Fruit fly (Drosophila melanogaster) whole organism, embryonic: Measurements from ENCODE around the gene CG11279.

Source experiments
- CG10147 ChIP-seq: fragments of 200-800 bp; sonication (Bioruptor generic); optimal IDR thresholded peaks from 2 replicates; lab custom pipeline; 2019; ENCODE audit warnings: missing biosample characterization, mild to moderate bottlenecking, missing genetic modification characterization, moderate library complexity
- CG1024 ChIP-seq: fragments of 200-800 bp; sonication (Bioruptor generic); IDR thresholded peaks from 2 replicates; pipeline ENCODE4 v1.3.6; 2022; ENCODE audit warnings: missing biosample characterization, missing genetic modification characterization
- CG11085 ChIP-seq: fragments of 200-800 bp; sonication (Bioruptor generic); IDR thresholded peaks from 2 replicates; pipeline ENCODE4 v1.3.6; 2022; ENCODE audit warnings: missing biosample characterization, missing genetic modification characterization
- CG11695 ChIP-seq: fragments of 200-800 bp; sonication (Bioruptor generic); IDR thresholded peaks from 3 replicates; pipeline ENCODE4 v1.3.6; 2022; ENCODE audit warnings: missing biosample characterization, missing genetic modification characterization
- CG12104 ChIP-seq: fragments of 200-800 bp; sonication (Bioruptor generic); optimal IDR thresholded peaks from 3 replicates; lab custom pipeline; 2016; ENCODE audit warnings: missing biosample characterization, missing genetic modification characterization
- CG12744 ChIP-seq: fragments of 200-800 bp; sonication (Bioruptor generic); optimal IDR thresholded peaks from 2 replicates; lab custom pipeline; 2016; ENCODE audit warnings: missing biosample characterization, missing genetic modification characterization
- CG13624 ChIP-seq: fragments of 200-800 bp; sonication (Bioruptor generic); optimal IDR thresholded peaks from 2 replicates; lab custom pipeline; 2016; ENCODE audit warnings: missing biosample characterization, missing genetic modification characterization
- CG14710 ChIP-seq: fragments of 200-800 bp; sonication (Bioruptor generic); optimal IDR thresholded peaks from 3 replicates; lab custom pipeline; 2019; ENCODE audit warnings: missing biosample characterization, mild to moderate bottlenecking, missing genetic modification characterization, moderate library complexity
- CG15073 ChIP-seq: fragments of 200-800 bp; sonication (Bioruptor generic); optimal IDR thresholded peaks from 2 replicates; lab custom pipeline; 2016; ENCODE audit warnings: missing biosample characterization, missing genetic modification characterization
- CG1529 ChIP-seq: fragments of 200-800 bp; sonication (Bioruptor generic); optimal IDR thresholded peaks from 3 replicates; lab custom pipeline; 2018; ENCODE audit warnings: missing biosample characterization, missing genetic modification characterization
- CG15601 ChIP-seq: fragments of 200-800 bp; sonication (Bioruptor generic); optimal IDR thresholded peaks from 3 replicates; lab custom pipeline; 2019; ENCODE audit warnings: missing biosample characterization, mild to moderate bottlenecking, missing genetic modification characterization, moderate library complexity
- CG1603 ChIP-seq: fragments of 200-800 bp; sonication (Bioruptor generic); optimal IDR thresholded peaks from 2 replicates; lab custom pipeline; 2019; ENCODE audit warnings: missing biosample characterization, mild to moderate bottlenecking, missing genetic modification characterization, moderate library complexity
- CG16779 ChIP-seq: fragments of 200-800 bp; sonication (Bioruptor generic); IDR thresholded peaks from 2 replicates; pipeline ENCODE4 v1.3.6; 2022; ENCODE audit warnings: missing biosample characterization, missing genetic modification characterization
- CG17568 ChIP-seq: fragments of 200-800 bp; sonication (Bioruptor generic); optimal IDR thresholded peaks from 2 replicates; lab custom pipeline; 2018; ENCODE audit warnings: missing biosample characterization, mild to moderate bottlenecking, missing genetic modification characterization, moderate library complexity
- CG17802 ChIP-seq: fragments of 200-800 bp; sonication (Bioruptor generic); optimal IDR thresholded peaks from 2 replicates; lab custom pipeline; 2018; ENCODE audit warnings: missing biosample characterization, mild to moderate bottlenecking, missing genetic modification characterization, moderate library complexity
- CG2129 ChIP-seq: fragments of 200-800 bp; sonication (Bioruptor generic); IDR thresholded peaks from 2 replicates; pipeline ENCODE4 v1.3.6; 2022; ENCODE audit warnings: missing biosample characterization, missing genetic modification characterization; ENCODE audit not compliant: partially characterized antibody
- CG2712 ChIP-seq: fragments of 200-800 bp; optimal IDR thresholded peaks from 3 replicates; lab custom pipeline; 2019; ENCODE audit warnings: missing biosample characterization, mild to moderate bottlenecking, missing genetic modification characterization, moderate library complexity
- CG31224 ChIP-seq: fragments of 200-800 bp; sonication (Bioruptor generic); IDR thresholded peaks from 2 replicates; pipeline ENCODE4 v1.3.6; 2022; ENCODE audit warnings: missing biosample characterization, missing genetic modification characterization
- CG3847 ChIP-seq: fragments of 200-800 bp; sonication (Bioruptor generic); IDR thresholded peaks from 2 replicates; pipeline ENCODE4 v1.3.6; 2022; ENCODE audit warnings: missing biosample characterization, missing genetic modification characterization
- CG8388 ChIP-seq: fragments of 200-800 bp; sonication (Bioruptor generic); optimal IDR thresholded peaks from 2 replicates; lab custom pipeline; 2019; ENCODE audit warnings: missing biosample characterization, mild to moderate bottlenecking, missing genetic modification characterization, moderate library complexity
- CG8944 ChIP-seq: fragments of 200-800 bp; sonication (Bioruptor generic); optimal IDR thresholded peaks from 3 replicates; lab custom pipeline; 2016; ENCODE audit warnings: missing biosample characterization, missing genetic modification characterization
- CG9797 ChIP-seq: fragments of 200-800 bp; sonication (Bioruptor generic); optimal IDR thresholded peaks from 3 replicates; lab custom pipeline; 2018; ENCODE audit warnings: missing biosample characterization, mild to moderate bottlenecking, missing genetic modification characterization
- CG9817 ChIP-seq: fragments of 200-800 bp; sonication (Bioruptor generic); optimal IDR thresholded peaks from 2 replicates; lab custom pipeline; 2018; ENCODE audit warnings: missing biosample characterization, mild to moderate bottlenecking, missing genetic modification characterization, moderate library complexity
- D19A ChIP-seq: fragments of 200-800 bp; optimal IDR thresholded peaks from 3 replicates; lab custom pipeline; 2019; ENCODE audit warnings: missing biosample characterization, mild to moderate bottlenecking, missing genetic modification characterization, moderate library complexity
- Dip2 ChIP-seq: fragments of 200-800 bp; sonication (Bioruptor generic); IDR thresholded peaks from 2 replicates; pipeline ENCODE4 v1.3.6; 2022; ENCODE audit warnings: missing biosample characterization, missing genetic modification characterization
- Dref ChIP-seq: fragments of 200-800 bp; sonication (Bioruptor generic); IDR thresholded peaks from 2 replicates; pipeline ENCODE4 v1.3.6; 2022; ENCODE audit warnings: missing biosample characterization, missing genetic modification characterization
- E2f1 ChIP-seq: fragments of 200-800 bp; sonication (Bioruptor generic); IDR thresholded peaks from 2 replicates; pipeline ENCODE4 v1.3.6; 2022; ENCODE audit warnings: missing biosample characterization, missing genetic modification characterization
- HLH3B ChIP-seq: fragments of 200-800 bp; sonication (Bioruptor generic); IDR thresholded peaks from 2 replicates; pipeline ENCODE4 v1.3.6; 2022; ENCODE audit warnings: missing biosample characterization, missing genetic modification characterization
- Hmx ChIP-seq: fragments of 200-800 bp; sonication (Bioruptor generic); optimal IDR thresholded peaks from 2 replicates; lab custom pipeline; 2016; ENCODE audit warnings: missing biosample characterization, missing genetic modification characterization
- MTF-1 ChIP-seq: fragments of 200-800 bp; sonication (Bioruptor generic); optimal IDR thresholded peaks from 2 replicates; lab custom pipeline; 2018; ENCODE audit warnings: missing biosample characterization, mild to moderate bottlenecking, missing genetic modification characterization, borderline replicate concordance
- Med ChIP-seq: fragments of 200-800 bp; sonication (Bioruptor generic); peaks from one replicate; lab custom pipeline; 2016; ENCODE audit warnings: missing biosample characterization, missing genetic modification characterization, mild to moderate bottlenecking, inconsistent platforms, moderate library complexity
- Nf-YC ChIP-seq: fragments of 200-800 bp; optimal IDR thresholded peaks from 3 replicates; lab custom pipeline; 2019; ENCODE audit warnings: missing biosample characterization, mild to moderate bottlenecking, missing genetic modification characterization, moderate library complexity
- Ptx1 ChIP-seq: fragments of 200-800 bp; sonication (Bioruptor generic); IDR thresholded peaks from 2 replicates; pipeline ENCODE4 v1.3.6; 2022; ENCODE audit warnings: missing biosample characterization, missing genetic modification characterization
- Ravus ChIP-seq: fragments of 200-800 bp; sonication (Bioruptor generic); IDR thresholded peaks from 2 replicates; pipeline ENCODE4 v1.3.6; 2022; ENCODE audit warnings: missing biosample characterization, missing genetic modification characterization
- al ChIP-seq: fragments of 200-800 bp; sonication (Bioruptor generic); IDR thresholded peaks from 2 replicates; pipeline ENCODE4 v1.3.6; 2022; ENCODE audit warnings: missing biosample characterization, missing genetic modification characterization
- bowl ChIP-seq: fragments of 200-800 bp; sonication (Bioruptor generic); IDR thresholded peaks from 2 replicates; pipeline ENCODE4 v1.3.6; 2022; ENCODE audit warnings: missing biosample characterization, missing genetic modification characterization
- chif ChIP-seq, 2 experiments: fragments of 200-800 bp; sonication (Bioruptor generic); optimal IDR thresholded peaks; 3 replicates each; lab custom pipeline; 2016; ENCODE audit warnings: missing biosample characterization in 2 of 2, missing genetic modification characterization in 2 of 2
- chm ChIP-seq: fragments of 200-800 bp; sonication (Bioruptor generic); IDR thresholded peaks from 2 replicates; pipeline ENCODE4 v1.3.6; 2022; ENCODE audit warnings: missing biosample characterization, missing genetic modification characterization
- disco-r ChIP-seq: fragments of 200-800 bp; sonication (Bioruptor generic); optimal IDR thresholded peaks from 2 replicates; lab custom pipeline; 2016; ENCODE audit warnings: missing biosample characterization, missing genetic modification characterization
- eyg ChIP-seq: fragments of 200-800 bp; sonication (Bioruptor generic); optimal IDR thresholded peaks from 3 replicates; lab custom pipeline; 2016; ENCODE audit warnings: missing biosample characterization, missing genetic modification characterization
- gt ChIP-seq: fragments of 200-800 bp; sonication (Bioruptor generic); IDR thresholded peaks from 2 replicates; pipeline ENCODE4 v1.3.6; 2022; ENCODE audit warnings: missing biosample characterization, missing genetic modification characterization
- inv ChIP-seq: fragments of 200-800 bp; sonication (Bioruptor generic); IDR thresholded peaks from 2 replicates; pipeline ENCODE4 v1.3.6; 2022; ENCODE audit warnings: missing biosample characterization, missing genetic modification characterization; ENCODE audit not compliant: partially characterized antibody
- kni ChIP-seq: fragments of 200-800 bp; sonication (Bioruptor generic); optimal IDR thresholded peaks from 3 replicates; lab custom pipeline; 2017; ENCODE audit warnings: mild to moderate bottlenecking, missing biosample characterization, missing genetic modification reagents, missing genetic modification characterization
- rib ChIP-seq: fragments of 200-800 bp; sonication (Bioruptor generic); IDR thresholded peaks from 2 replicates; pipeline ENCODE4 v1.3.6; 2022; ENCODE audit warnings: missing biosample characterization, missing genetic modification characterization
- sens-2 ChIP-seq: fragments of 200-800 bp; sonication (Bioruptor generic); IDR thresholded peaks from 2 replicates; pipeline ENCODE4 v1.3.6; 2022; ENCODE audit warnings: missing biosample characterization, missing genetic modification characterization
- shn ChIP-seq: fragments of 200-800 bp; sonication (Bioruptor generic); optimal IDR thresholded peaks from 3 replicates; lab custom pipeline; 2016; ENCODE audit warnings: missing biosample characterization, missing genetic modification characterization
- slou ChIP-seq: fragments of 200-800 bp; sonication (Bioruptor generic); optimal IDR thresholded peaks from 3 replicates; lab custom pipeline; 2016; ENCODE audit warnings: missing biosample characterization, missing genetic modification characterization
- stc ChIP-seq: fragments of 200-800 bp; sonication (Bioruptor generic); IDR thresholded peaks from 2 replicates; pipeline ENCODE4 v1.3.6; 2022; ENCODE audit warnings: missing biosample characterization, missing genetic modification characterization
- trem ChIP-seq: fragments of 200-800 bp; optimal IDR thresholded peaks from 3 replicates; lab custom pipeline; 2019; ENCODE audit warnings: missing biosample characterization, mild to moderate bottlenecking, missing genetic modification characterization, moderate library complexity
- tx ChIP-seq: fragments of 200-800 bp; sonication (Bioruptor generic); optimal IDR thresholded peaks from 2 replicates; lab custom pipeline; 2016; ENCODE audit warnings: missing biosample characterization, missing genetic modification characterization
- vnd ChIP-seq: fragments of 200-800 bp; sonication (Bioruptor generic); IDR thresholded peaks from 3 replicates; pipeline ENCODE4 v1.3.6; 2022; ENCODE audit warnings: missing biosample characterization, missing genetic modification characterization; ENCODE audit not compliant: partially characterized antibody

The CG11279 gene

dm6 chr3L:13015195-13015822, 31.5 kb upstream of the CG11279 start, which contains the start of gene MICAL-like (continued):
- TF ChIP-seq stc (GFP tag; lab: Robert Waterston, UW) (no peak), kni (no peak), CG31224 (GFP tag; lab: Robert Waterston, UW) (no peak), Hmx (GFP tag; lab: Kevin White, UChicago) (no peak), bowl (GFP tag; lab: Robert Waterston, UW) (no peak), CG11085 (GFP tag; lab: Robert Waterston, UW) (no peak), CG1603 (tag; lab: Kevin White, UChicago) (peak; percentile 43), D19A (tag; lab: Kevin White, UChicago) (no peak), Dref (GFP tag; lab: Robert Waterston, UW) (peak; percentile 66), CG9817 (tag; lab: Kevin White, UChicago) (peak; percentile 30), CG17802 (tag; lab: Kevin White, UChicago) (peak; percentile 42), gt (no peak), Nf-YC (tag; lab: Kevin White, UChicago) (no peak), E2f1 (GFP tag; lab: Robert Waterston, UW) (no peak; the same call in 1 of the 2 replicates), Ptx1 (GFP tag; lab: Robert Waterston, UW) (peak; percentile 37), eyg (GFP tag; lab: Kevin White, UChicago) (peak; percentile 0), Dip2 (GFP tag; lab: Robert Waterston, UW) (no peak), CG16779 (GFP tag; lab: Robert Waterston, UW) (no peak), Ravus (GFP tag; lab: Robert Waterston, UW) (no peak), inv (GFP tag; lab: Robert Waterston, UW) (peak; percentile 90), MTF-1 (GFP tag; lab: Kevin White, UChicago) (no peak), trem (tag; lab: Kevin White, UChicago) (peak; percentile 11), sens-2 (GFP tag; lab: Robert Waterston, UW) (no peak), CG14710 (tag; lab: Kevin White, UChicago) (peak; percentile 78), HLH3B (GFP tag; lab: Robert Waterston, UW) (no peak), rib (GFP tag; lab: Robert Waterston, UW) (no peak), CG13624 (GFP tag; lab: Kevin White, UChicago) (peak; percentile 21), vnd (GFP tag; lab: Robert Waterston, UW) (peak; percentile 89), CG11695 (GFP tag; lab: Robert Waterston, UW) (no peak), CG2712 (tag; lab: Kevin White, UChicago) (no peak), CG10147 (GFP tag; lab: Kevin White, UChicago) (no peak), CG3847 (GFP tag; lab: Robert Waterston, UW) (no peak; the same call in 1 of the 2 replicates), Med (GFP tag; lab: Kevin White, UChicago) (peak; percentile 87), slou (GFP tag; lab: Kevin White, UChicago) (no peak), CG15601 (tag; lab: Kevin White, UChicago) (no peak), al (GFP tag; lab: Robert Waterston, UW) (peak; percentile 40; the same call in 1 of the 2 replicates), shn (GFP tag; lab: Kevin White, UChicago) (no peak), CG1024 (0 out of 2 replicates have a peak, but pooled peaks have one; percentile 10), CG12104 (GFP tag; lab: Kevin White, UChicago) (no peak), chif (GFP tag; optimal IDR thresholded peaks at IDR 0.05; lab: Kevin White, UChicago) (no peak), disco-r (GFP tag; lab: Kevin White, UChicago) (no peak), CG17568 (GFP tag; lab: Kevin White, UChicago) (no peak), tx (GFP tag; lab: Kevin White, UChicago) (no peak), CG1529 (GFP tag; lab: Kevin White, UChicago) (no peak), CG15073 (peak; percentile 2), CG8388 (GFP tag; lab: Kevin White, UChicago) (no peak), CG9797 (GFP tag; lab: Kevin White, UChicago) (no peak), chm (GFP tag; lab: Robert Waterston, UW) (no peak), CG8944 (peak; percentile 2), CG2129 (peak; percentile 67), CG12744 (GFP tag; lab: Kevin White, UChicago) (no peak)
